Fruit fly (Drosophila melanogaster): Measurements from ENCODE around the gene ND-B14.5AL.

The ND-B14.5AL gene

dm6 chr3L:22642276-22642900 is 36.2 kb downstream of the ND-B14.5AL start:
- TF ChIP-seq Myc (optimal IDR thresholded peaks at IDR 0.05) (no peak), jim (GFP tag; optimal IDR thresholded peaks at IDR 0.05) (no peak), Mio (GFP tag; optimal IDR thresholded peaks at IDR 0.05) (no peak)

- TF ChIP-seq rgr (GFP tag; optimal IDR thresholded peaks at IDR 0.05) = no peak
- TF ChIP-seq h (GFP tag; optimal IDR thresholded peaks at IDR 0.05) = no peak
- no peak for TF ChIP-seq Dfd (GFP tag; optimal IDR thresholded peaks at IDR 0.05)
- no peak for TF ChIP-seq N (GFP tag; optimal IDR thresholded peaks at IDR 0.05)
- no peak for TF ChIP-seq lola (GFP tag; optimal IDR thresholded peaks at IDR 0.05)
- no peak for TF ChIP-seq tai (GFP tag; optimal IDR thresholded peaks at IDR 0.05)
- TF ChIP-seq Hr83 (GFP tag; optimal IDR thresholded peaks at IDR 0.05; ENCODE audit: poor library complexity, severe bottlenecking) = no peak
- no peak for TF ChIP-seq CrebA (GFP tag; optimal IDR thresholded peaks at IDR 0.05; ENCODE audit: borderline replicate concordance)
- no peak for TF ChIP-seq GATAd (GFP tag; optimal IDR thresholded peaks at IDR 0.05)
Measured at dm6 chr3L:22645327-22645726, 39.2 kb downstream of the ND-B14.5AL start, which contains the start of gene CG33766. Gene CG33766, plus strand, starts transcription at chr3L:22645627.

- TF ChIP-seq Hr78 (GFP tag; optimal IDR thresholded peaks at IDR 0.05) = no peak
- no peak for TF ChIP-seq CG9705 (GFP tag; optimal IDR thresholded peaks at IDR 0.05)
Measured at dm6 chr3L:22646007-22646406, 39.8 kb downstream of the ND-B14.5AL start, which contains the start of gene CG33767. Gene CG33767, plus strand, starts transcription at chr3L:22646307.

dm6 chr3L:22646863-22647262 is 40.7 kb downstream of the ND-B14.5AL start, which contains the start of gene CG33768:
Gene CG33768, plus strand, starts transcription at chr3L:22647163.
- no peak for TF ChIP-seq Mio (GFP tag; optimal IDR thresholded peaks at IDR 0.05)
- TF ChIP-seq h (GFP tag; optimal IDR thresholded peaks at IDR 0.05) = no peak
- TF ChIP-seq Vsx2 (GFP tag; optimal IDR thresholded peaks at IDR 0.05; ENCODE audit: partially characterized antibody) = no peak
- TF ChIP-seq Abd-B (GFP tag; optimal IDR thresholded peaks at IDR 0.05) = no peak
- no peak for TF ChIP-seq br (GFP tag; optimal IDR thresholded peaks at IDR 0.05)
- no peak for TF ChIP-seq GATAd (GFP tag; optimal IDR thresholded peaks at IDR 0.05)
- no peak for TF ChIP-seq Dif (GFP tag; optimal IDR thresholded peaks at IDR 0.05; ENCODE audit: partially characterized antibody)
- TF ChIP-seq psq (GFP tag; optimal IDR thresholded peaks at IDR 0.05) = no peak
- no peak for TF ChIP-seq usp (GFP tag; optimal IDR thresholded peaks at IDR 0.05)

- TF ChIP-seq dl (GFP tag; optimal IDR thresholded peaks at IDR 0.05; ENCODE audit: insufficient read depth in 1 of 2, partially characterized antibody in 2 of 2) (no peak), Hnf4 (GFP tag; optimal IDR thresholded peaks at IDR 0.05) (no peak), Sp1 (GFP tag; optimal IDR thresholded peaks at IDR 0.05) (no peak), Hr78 (GFP tag; optimal IDR thresholded peaks at IDR 0.05) (no peak), OdsH (GFP tag; optimal IDR thresholded peaks at IDR 0.05) (no peak), CrebA (GFP tag; optimal IDR thresholded peaks at IDR 0.05; ENCODE audit: borderline replicate concordance) (no peak), fru (GFP tag; optimal IDR thresholded peaks at IDR 0.05) (no peak), rgr (GFP tag; optimal IDR thresholded peaks at IDR 0.05) (no peak)
Measured at dm6 chr3L:22647627-22648026, 41.5 kb downstream of the ND-B14.5AL start, which contains the start of gene CG33769. Gene CG33769, plus strand, starts transcription at chr3L:22647927.

- TF ChIP-seq dl (GFP tag; optimal IDR thresholded peaks at IDR 0.05; ENCODE audit: insufficient read depth in 1 of 2, partially characterized antibody in 2 of 2) (no peak), pan (optimal IDR thresholded peaks at IDR 0.05) (no peak), lola (GFP tag; optimal IDR thresholded peaks at IDR 0.05) (no peak), CG32264 (GFP tag; optimal IDR thresholded peaks at IDR 0.05) (no peak), psq (GFP tag; optimal IDR thresholded peaks at IDR 0.05) (no peak), Dfd (GFP tag; optimal IDR thresholded peaks at IDR 0.05) (no peak), h (GFP tag; optimal IDR thresholded peaks at IDR 0.05) (no peak), br (GFP tag; optimal IDR thresholded peaks at IDR 0.05) (no peak)
Measured at dm6 chr3L:22648372-22648771, 42.2 kb downstream of the ND-B14.5AL start, which contains the start of gene CG33770. Gene CG33770, plus strand, starts transcription at chr3L:22648672.

dm6 chr3L:22649096-22649495 is 42.9 kb downstream of the ND-B14.5AL start, which contains the start of gene CG33771:
Gene CG33771, plus strand, starts transcription at chr3L:22649396.
- TF ChIP-seq Rel (GFP tag; optimal IDR thresholded peaks at IDR 0.05) (no peak), Rel (tag; optimal IDR thresholded peaks at IDR 0.05) (no peak), CG32264 (GFP tag; optimal IDR thresholded peaks at IDR 0.05) (no peak), lola (GFP tag; optimal IDR thresholded peaks at IDR 0.05) (no peak), Sp1 (GFP tag; optimal IDR thresholded peaks at IDR 0.05) (no peak), sv (GFP tag; optimal IDR thresholded peaks at IDR 0.05) (no peak), Hr78 (GFP tag; optimal IDR thresholded peaks at IDR 0.05) (no peak), OdsH (GFP tag; optimal IDR thresholded peaks at IDR 0.05) (no peak), CG9705 (GFP tag; optimal IDR thresholded peaks at IDR 0.05) (no peak), Hr83 (GFP tag; optimal IDR thresholded peaks at IDR 0.05; ENCODE audit: poor library complexity, severe bottlenecking) (no peak), psq (GFP tag; optimal IDR thresholded peaks at IDR 0.05) (no peak), sage (GFP tag; optimal IDR thresholded peaks at IDR 0.05) (no peak), Dif (GFP tag; optimal IDR thresholded peaks at IDR 0.05; ENCODE audit: partially characterized antibody) (no peak), N (GFP tag; optimal IDR thresholded peaks at IDR 0.05) (no peak), Vsx2 (GFP tag; optimal IDR thresholded peaks at IDR 0.05; ENCODE audit: partially characterized antibody) (no peak), rgr (GFP tag; optimal IDR thresholded peaks at IDR 0.05) (no peak), foxo (GFP tag; optimal IDR thresholded peaks at IDR 0.05) (no peak)
